Worm (Caenorhabditis elegans) whole organism, young adult: ENCODE results near the gene mlt-8.

Experiments
- C06A6.2 ChIP-seq: fragments of 200-800 bp; sonication (Bioruptor generic); conservative IDR thresholded peaks from 2 replicates; pipeline ENCODE4 v1.3.6; 2022; ENCODE audit warnings: missing genetic modification characterization, missing compliant biosample characterization
- D2030.7 ChIP-seq: fragments of 200-800 bp; sonication (Bioruptor generic); IDR thresholded peaks from 2 replicates; pipeline ENCODE4 v1.3.6; 2022; ENCODE audit warnings: missing genetic modification reagents, missing genetic modification characterization, missing compliant biosample characterization
- attf-3 ChIP-seq: fragments of 200-800 bp; sonication (Bioruptor generic); conservative IDR thresholded peaks from 2 replicates; pipeline ENCODE4 v1.3.6; 2022; ENCODE audit warnings: missing genetic modification reagents, missing genetic modification characterization, missing compliant biosample characterization
- ceh-91 ChIP-seq: fragments of 200-800 bp; sonication (Bioruptor generic); IDR thresholded peaks from 2 replicates; pipeline ENCODE4 v1.3.6; 2022; ENCODE audit warnings: missing genetic modification reagents, missing genetic modification characterization, missing compliant biosample characterization
- efl-1 ChIP-seq: fragments of 150-350 bp; optimal IDR thresholded peaks from 2 replicates; lab custom pipeline; 2014; ENCODE audit warnings: missing biosample characterization, missing genetic modification reagents, missing genetic modification characterization
- gei-17 ChIP-seq: fragments of 200-800 bp; sonication (Bioruptor generic); optimal IDR thresholded peaks from 2 replicates; lab custom pipeline; 2018; ENCODE audit warnings: mild to moderate bottlenecking, missing genetic modification characterization, missing compliant biosample characterization
- mxl-1 ChIP-seq: sonication (generic microtip); optimal IDR thresholded peaks from 2 replicates; lab custom pipeline; 2016; ENCODE audit warnings: missing genetic modification characterization, missing compliant biosample characterization
- nhr-120 ChIP-seq: fragments of 200-800 bp; sonication (Bioruptor generic); IDR thresholded peaks from 2 replicates; pipeline ENCODE4 v1.3.6; 2022; ENCODE audit warnings: missing genetic modification characterization, missing compliant biosample characterization
- pbrm-1 ChIP-seq: fragments of 200-800 bp; sonication (Bioruptor generic); IDR thresholded peaks from 2 replicates; pipeline ENCODE4 v1.3.6; 2022; ENCODE audit warnings: missing genetic modification reagents, missing genetic modification characterization, missing compliant biosample characterization
- rcor-1 ChIP-seq: fragments of 200-800 bp; sonication (Bioruptor generic); IDR thresholded peaks from 2 replicates; pipeline ENCODE4 v1.3.6; 2022; ENCODE audit warnings: missing genetic modification reagents, missing genetic modification characterization, missing compliant biosample characterization
- sdz-38 ChIP-seq: sonication (generic microtip); optimal IDR thresholded peaks from 2 replicates; lab custom pipeline; 2016; ENCODE audit warnings: missing genotype, missing genetic modification characterization, missing compliant biosample characterization
- snpc-4 ChIP-seq, 5 experiments: fragments of 150-350 bp in 1 of 5; sonication (generic microtip) in 4 of 5; optimal IDR thresholded peaks; 2 replicates each; lab custom pipeline; 2014 to 2018; ENCODE audit warnings: missing genetic modification characterization in 5 of 5, missing biosample characterization in 3 of 5, antibody characterized with exemption in 2 of 5, mild to moderate bottlenecking in 2 of 5, missing compliant biosample characterization in 2 of 5, missing genotype in 2 of 5, moderate library complexity in 2 of 5, missing genetic modification reagents in 1 of 5
- tbp1 ChIP-seq: fragments of 200-800 bp; sonication (Bioruptor generic); optimal IDR thresholded peaks from 2 replicates; lab custom pipeline; 2018; ENCODE audit warnings: mild to moderate bottlenecking, missing genetic modification characterization, missing compliant biosample characterization
- unc-62 ChIP-seq: fragments of 150-350 bp; optimal IDR thresholded peaks from 2 replicates; lab custom pipeline; 2014; ENCODE audit warnings: missing biosample characterization, missing genetic modification reagents, missing genetic modification characterization

DNA sequence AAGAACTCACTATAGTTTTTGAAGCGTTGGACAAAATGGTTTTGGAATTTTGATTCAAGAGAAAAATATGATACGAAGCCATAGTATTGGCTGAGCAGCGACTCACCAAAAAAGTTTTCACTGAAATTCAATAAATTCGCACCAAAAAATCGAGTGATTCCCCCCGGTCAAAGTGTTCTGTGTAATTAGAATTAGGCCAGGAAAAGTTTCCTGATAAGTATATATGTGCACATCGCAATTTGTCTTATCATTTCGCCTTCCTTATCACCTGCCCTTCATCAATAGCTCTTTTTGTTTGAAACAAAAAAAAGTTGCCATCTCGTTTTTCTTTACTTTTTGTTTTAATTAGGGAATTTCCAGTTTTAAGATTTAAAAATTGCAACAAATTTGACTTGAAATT lies 50.2 kb downstream of the mlt-8 start:
- TF ChIP-seq C06A6.2 (no peak), ceh-91 (GFP tag; lab: Robert Waterston, UW) (no peak), rcor-1 (no peak), tbp1 (GFP tag; lab: Kevin White, UChicago) (no peak), snpc-4 (GFP tag; optimal IDR thresholded peaks at IDR 0.05; lab: Kevin White, UChicago) (no peak), snpc-4 (tag; optimal IDR thresholded peaks at IDR 0.05; lab: Kevin White, UChicago) (no peak), unc-62 (no peak), mxl-1 (tag; lab: Kevin White, UChicago) (no peak), D2030.7 (GFP tag; lab: Robert Waterston, UW) (no peak), pbrm-1 (GFP tag; lab: Robert Waterston, UW) (no peak), attf-3 (GFP tag; lab: Robert Waterston, UW) (no peak), sdz-38 (tag; lab: Kevin White, UChicago) (no peak), efl-1 (GFP tag; lab: Kevin White, UChicago) (no peak), nhr-120 (GFP tag; lab: Robert Waterston, UW) (no peak), gei-17 (no peak)
